Fruit fly (Drosophila melanogaster) whole organism, embryonic: ENCODE results near the gene Rhp.
A peak's percentile ranks its signal among the peaks of the same experiment; 100 is the strongest.

ENCODE experiments used
- Atf-2 ChIP-seq: fragments of 200-800 bp; sonication (Bioruptor generic); optimal IDR thresholded peaks from 2 replicates; lab custom pipeline; 2016; ENCODE audit warnings: missing biosample characterization, missing genetic modification characterization
- B-H1 ChIP-seq: fragments of 200-800 bp; sonication (Bioruptor generic); IDR thresholded peaks from 3 replicates; pipeline ENCODE4 v1.3.6; 2022; ENCODE audit warnings: missing biosample characterization, missing genetic modification characterization
- CG10565 ChIP-seq: fragments of 200-800 bp; sonication (Bioruptor generic); optimal IDR thresholded peaks from 3 replicates; lab custom pipeline; 2016; ENCODE audit warnings: missing biosample characterization, mild to moderate bottlenecking, missing genetic modification characterization
- CG11247 ChIP-seq: fragments of 200-800 bp; sonication (Bioruptor generic); IDR thresholded peaks from 2 replicates; pipeline ENCODE4 v1.3.6; 2022; ENCODE audit warnings: missing biosample characterization, missing genetic modification characterization
- CG11398 ChIP-seq: fragments of 200-800 bp; sonication (Bioruptor generic); optimal IDR thresholded peaks from 2 replicates; lab custom pipeline; 2016; ENCODE audit warnings: missing biosample characterization, missing genetic modification characterization
- CG11456 ChIP-seq: fragments of 200-800 bp; sonication (Bioruptor generic); IDR thresholded peaks from 3 replicates; pipeline ENCODE4 v1.3.6; 2022; ENCODE audit warnings: missing biosample characterization, missing genetic modification characterization
- CG12071 ChIP-seq: fragments of 200-800 bp; sonication (Bioruptor generic); optimal IDR thresholded peaks from 3 replicates; lab custom pipeline; 2018; ENCODE audit warnings: missing biosample characterization, mild to moderate bottlenecking, missing genetic modification characterization
- CG12236 ChIP-seq: fragments of 200-800 bp; sonication (Bioruptor generic); optimal IDR thresholded peaks from 2 replicates; lab custom pipeline; 2016; ENCODE audit warnings: missing biosample characterization, missing genetic modification characterization
- CG13287 ChIP-seq: fragments of 200-800 bp; sonication (Bioruptor generic); IDR thresholded peaks from 2 replicates; pipeline ENCODE4 v1.3.6; 2022; ENCODE audit warnings: missing biosample characterization, missing genetic modification characterization; ENCODE audit not compliant: partially characterized antibody
- CG15479 ChIP-seq: fragments of 200-800 bp; sonication (Bioruptor generic); optimal IDR thresholded peaks from 3 replicates; lab custom pipeline; 2019; ENCODE audit warnings: missing biosample characterization, mild to moderate bottlenecking, missing genetic modification characterization, moderate library complexity
- CG15601 ChIP-seq: fragments of 200-800 bp; sonication (Bioruptor generic); optimal IDR thresholded peaks from 3 replicates; lab custom pipeline; 2019; ENCODE audit warnings: missing biosample characterization, mild to moderate bottlenecking, missing genetic modification characterization, moderate library complexity
- CG16813 ChIP-seq: fragments of 200-800 bp; sonication (Bioruptor generic); IDR thresholded peaks from 3 replicates; pipeline ENCODE4 v1.3.6; 2022; ENCODE audit warnings: missing biosample characterization, missing genetic modification characterization; ENCODE audit not compliant: partially characterized antibody
- CG17359 ChIP-seq: fragments of 200-800 bp; sonication (Bioruptor generic); optimal IDR thresholded peaks from 3 replicates; lab custom pipeline; 2018; ENCODE audit warnings: missing biosample characterization, mild to moderate bottlenecking, missing genetic modification characterization, moderate library complexity
- CG17612 ChIP-seq: fragments of 200-800 bp; sonication (Bioruptor generic); IDR thresholded peaks from 2 replicates; pipeline ENCODE4 v1.3.6; 2022; ENCODE audit warnings: missing biosample characterization, missing genetic modification characterization
- CG34224 ChIP-seq: fragments of 200-800 bp; sonication (Bioruptor generic); IDR thresholded peaks from 3 replicates; pipeline ENCODE4 v1.3.6; 2022; ENCODE audit warnings: missing biosample characterization, missing genetic modification characterization; ENCODE audit not compliant: partially characterized antibody
- CG3838 ChIP-seq: fragments of 200-800 bp; sonication (Bioruptor generic); optimal IDR thresholded peaks from 3 replicates; lab custom pipeline; 2016; ENCODE audit warnings: missing biosample characterization, missing genetic modification characterization
- CG7556 ChIP-seq: fragments of 200-800 bp; sonication (Bioruptor generic); optimal IDR thresholded peaks from 2 replicates; lab custom pipeline; 2017; ENCODE audit warnings: missing biosample characterization, mild to moderate bottlenecking, missing genetic modification characterization
- CG7786 ChIP-seq: fragments of 200-800 bp; sonication (Bioruptor generic); optimal IDR thresholded peaks from 2 replicates; lab custom pipeline; 2016; ENCODE audit warnings: missing biosample characterization, missing genetic modification characterization
- CG8478 ChIP-seq: fragments of >200 bp; optimal IDR thresholded peaks from 2 replicates; lab custom pipeline; 2018
- D ChIP-seq, 2 experiments: fragments of 200-800 bp in 1 of 2; fragments of >200 bp in 1 of 2; sonication (Bioruptor generic) in 1 of 2; optimal IDR thresholded peaks; 2 replicates in 1 of 2; 3 replicates in 1 of 2; lab custom pipeline; 2017; ENCODE audit warnings: mild to moderate bottlenecking in 1 of 2, missing biosample characterization in 1 of 2, missing genetic modification characterization in 1 of 2, missing genetic modification reagents in 1 of 2
- Deaf1 ChIP-seq: fragments of 200-800 bp; optimal IDR thresholded peaks from 3 replicates; lab custom pipeline; 2019; ENCODE audit warnings: missing biosample characterization, mild to moderate bottlenecking, missing genetic modification characterization, moderate library complexity
- Gsc ChIP-seq: fragments of 200-800 bp; sonication (Bioruptor generic); IDR thresholded peaks from 2 replicates; pipeline ENCODE4 v1.3.6; 2022; ENCODE audit warnings: missing biosample characterization, missing genetic modification characterization
- Hr51 ChIP-seq, 2 experiments: fragments of 200-800 bp; sonication (Bioruptor generic); optimal IDR thresholded peaks; 2 replicates in 1 of 2; 3 replicates in 1 of 2; lab custom pipeline; 2016 to 2018; ENCODE audit warnings: missing biosample characterization in 2 of 2, missing genetic modification characterization in 2 of 2, mild to moderate bottlenecking in 1 of 2, moderate library complexity in 1 of 2
- Hr78 ChIP-seq, 2 experiments: fragments of 200-800 bp in 1 of 2; fragments of >200 bp in 1 of 2; sonication (Bioruptor generic) in 1 of 2; optimal IDR thresholded peaks; 2 replicates each; lab custom pipeline; 2017 to 2019; ENCODE audit warnings: missing biosample characterization in 2 of 2, missing genetic modification characterization in 2 of 2, mild to moderate bottlenecking in 1 of 2, moderate library complexity in 1 of 2
- MESR4 ChIP-seq: fragments of 200-800 bp; sonication (Bioruptor generic); optimal IDR thresholded peaks from 2 replicates; lab custom pipeline; 2018; ENCODE audit warnings: missing biosample characterization, mild to moderate bottlenecking, missing genetic modification characterization, moderate library complexity
- Nf-YB ChIP-seq: fragments of 200-800 bp; sonication (Bioruptor generic); optimal IDR thresholded peaks from 3 replicates; lab custom pipeline; 2019; ENCODE audit warnings: missing biosample characterization, mild to moderate bottlenecking, missing genetic modification characterization, moderate library complexity
- Opbp ChIP-seq: fragments of 200-800 bp; sonication (Bioruptor generic); IDR thresholded peaks from 3 replicates; pipeline ENCODE4 v1.3.6; 2022; ENCODE audit warnings: missing biosample characterization, missing genetic modification characterization; ENCODE audit not compliant: partially characterized antibody
- Side ChIP-seq: fragments of 200-800 bp; sonication (Bioruptor generic); optimal IDR thresholded peaks from 2 replicates; lab custom pipeline; 2016; ENCODE audit warnings: missing biosample characterization, missing genetic modification characterization
- Sin3A ChIP-seq: fragments of >200 bp; optimal IDR thresholded peaks from 2 replicates; lab custom pipeline; 2018
- Six4 ChIP-seq: fragments of 200-800 bp; sonication (Bioruptor generic); optimal IDR thresholded peaks from 2 replicates; lab custom pipeline; 2016; ENCODE audit warnings: missing biosample characterization, missing genetic modification characterization
- Sox100B ChIP-seq: fragments of 200-800 bp; sonication (Bioruptor generic); optimal IDR thresholded peaks from 3 replicates; lab custom pipeline; 2018; ENCODE audit warnings: missing biosample characterization, mild to moderate bottlenecking, missing genetic modification characterization
- Xbp1 ChIP-seq: fragments of 200-800 bp; sonication (Bioruptor generic); optimal IDR thresholded peaks from 3 replicates; lab custom pipeline; 2016; ENCODE audit warnings: missing biosample characterization, mild to moderate bottlenecking, missing genetic modification characterization
- bcd ChIP-seq: fragments of 200-800 bp; sonication (Bioruptor generic); optimal IDR thresholded peaks from 2 replicates; lab custom pipeline; 2017; ENCODE audit warnings: missing biosample characterization, mild to moderate bottlenecking, missing genetic modification characterization
- cg ChIP-seq: fragments of 200-800 bp; sonication (Bioruptor generic); optimal IDR thresholded peaks from 3 replicates; lab custom pipeline; 2019; ENCODE audit warnings: missing biosample characterization, mild to moderate bottlenecking, missing genetic modification characterization, moderate library complexity
- corto ChIP-seq: fragments of 200-800 bp; sonication (Bioruptor generic); optimal IDR thresholded peaks from 2 replicates; lab custom pipeline; 2016; ENCODE audit warnings: missing biosample characterization, mild to moderate bottlenecking, missing genetic modification characterization, moderate library complexity
- dan ChIP-seq: fragments of 200-800 bp; sonication (Bioruptor generic); IDR thresholded peaks from 2 replicates; pipeline ENCODE4 v1.3.6; 2022; ENCODE audit warnings: missing biosample characterization, missing genetic modification characterization
- eyg ChIP-seq: fragments of 200-800 bp; sonication (Bioruptor generic); optimal IDR thresholded peaks from 3 replicates; lab custom pipeline; 2016; ENCODE audit warnings: missing biosample characterization, missing genetic modification characterization
- fd3F ChIP-seq: fragments of 200-800 bp; sonication (Bioruptor generic); optimal IDR thresholded peaks from 2 replicates; lab custom pipeline; 2018; ENCODE audit warnings: missing biosample characterization, mild to moderate bottlenecking, missing genetic modification characterization, moderate library complexity
- hb ChIP-seq: fragments of 200-800 bp; sonication (Bioruptor generic); IDR thresholded peaks from 3 replicates; pipeline ENCODE4 v1.3.6; 2022; ENCODE audit warnings: missing biosample characterization, missing genetic modification characterization; ENCODE audit not compliant: partially characterized antibody
- hth ChIP-seq: fragments of >200 bp; optimal IDR thresholded peaks from 2 replicates; lab custom pipeline; 2017; ENCODE audit warnings: inconsistent platforms
- ind ChIP-seq: fragments of 200-800 bp; sonication (Bioruptor generic); optimal IDR thresholded peaks from 3 replicates; lab custom pipeline; 2016; ENCODE audit warnings: missing biosample characterization, missing genetic modification characterization
- klu ChIP-seq: fragments of 200-800 bp; sonication (Bioruptor generic); IDR thresholded peaks from 2 replicates; pipeline ENCODE4 v1.3.6; 2022; ENCODE audit warnings: missing biosample characterization, missing genetic modification characterization
- mld ChIP-seq: fragments of 200-800 bp; sonication (Bioruptor generic); IDR thresholded peaks from 3 replicates; pipeline ENCODE4 v1.3.6; 2022; ENCODE audit warnings: missing biosample characterization, missing genetic modification characterization; ENCODE audit not compliant: partially characterized antibody
- odd ChIP-seq: fragments of 200-800 bp; sonication (Bioruptor generic); optimal IDR thresholded peaks from 2 replicates; lab custom pipeline; 2017; ENCODE audit warnings: missing biosample characterization, mild to moderate bottlenecking, missing genetic modification characterization
- scrt ChIP-seq: fragments of 200-800 bp; sonication (Bioruptor generic); optimal IDR thresholded peaks from 2 replicates; lab custom pipeline; 2018; ENCODE audit warnings: missing biosample characterization, mild to moderate bottlenecking, missing genetic modification characterization, moderate library complexity
- sima ChIP-seq: fragments of 200-800 bp; sonication (Bioruptor generic); optimal IDR thresholded peaks from 2 replicates; lab custom pipeline; 2016; ENCODE audit warnings: missing biosample characterization, missing genetic modification characterization
- sna ChIP-seq: fragments of 200-800 bp; sonication (Bioruptor generic); IDR thresholded peaks from 2 replicates; pipeline ENCODE4 v1.3.6; 2022; ENCODE audit warnings: missing biosample characterization, missing genetic modification characterization; ENCODE audit not compliant: partially characterized antibody
- so ChIP-seq: fragments of 200-800 bp; sonication (Bioruptor generic); IDR thresholded peaks from 3 replicates; pipeline ENCODE4 v1.3.6; 2022; ENCODE audit warnings: missing biosample characterization, missing genetic modification characterization
- tap ChIP-seq: fragments of 200-800 bp; optimal IDR thresholded peaks from 3 replicates; lab custom pipeline; 2019; ENCODE audit warnings: missing biosample characterization, mild to moderate bottlenecking, missing genetic modification characterization, moderate library complexity
- tio ChIP-seq: fragments of 200-800 bp; sonication (Bioruptor generic); optimal IDR thresholded peaks from 2 replicates; lab custom pipeline; 2017; ENCODE audit warnings: missing biosample characterization, missing genetic modification characterization, inconsistent platforms

Gene Rhp

dm6 chrX:15740288-15740726, 48.4 kb upstream of the Rhp start (continued):
- TF ChIP-seq odd (GFP tag; lab: Kevin White, UChicago) (peak; percentile 62), corto (peak; percentile 22), Hr78 (GFP tag; optimal IDR thresholded peaks at IDR 0.05; lab: Kevin White, UChicago) (no peak), Opbp (GFP tag; lab: Robert Waterston, UW) (no peak), Sox100B (GFP tag; lab: Kevin White, UChicago) (no peak), CG7786 (GFP tag; lab: Kevin White, UChicago) (peak; percentile 66), MESR4 (no peak), CG11247 (GFP tag; lab: Robert Waterston, UW) (peak; percentile 64), hth (lab: Kevin White, UChicago) (no peak), mld (GFP tag; lab: Robert Waterston, UW) (no peak), Sin3A (lab: Kevin White, UChicago) (no peak), ind (GFP tag; lab: Kevin White, UChicago) (peak; percentile 67), CG17612 (GFP tag; lab: Robert Waterston, UW) (peak; percentile 55; the same call in 1 of the 2 replicates), Hr51 (GFP tag; optimal IDR thresholded peaks at IDR 0.05; lab: Kevin White, UChicago) (peak; percentile 46 to 72), dan (GFP tag; lab: Robert Waterston, UW) (no peak), CG13287 (no peak), CG15479 (no peak), B-H1 (peak; percentile 69), CG10565 (GFP tag; lab: Kevin White, UChicago) (no peak), Atf-2 (peak; percentile 3), CG34224 (no peak), bcd (peak; percentile 60), sna (no peak), CG7556 (GFP tag; lab: Kevin White, UChicago) (peak; percentile 66), cg (GFP tag; lab: Kevin White, UChicago) (no peak), Side (GFP tag; lab: Kevin White, UChicago) (peak; percentile 39), tap (no peak), Gsc (GFP tag; lab: Robert Waterston, UW) (0 out of 2 replicates have a peak, but pooled peaks have one; percentile 30), CG11398 (GFP tag; lab: Kevin White, UChicago) (no peak), tio (no peak), hb (no peak), Deaf1 (peak; percentile 77), scrt (GFP tag; lab: Kevin White, UChicago) (peak; percentile 74), CG12236 (no peak), CG17359 (peak; percentile 79), Xbp1 (peak; percentile 66), Six4 (peak; percentile 31), eyg (no peak), D (optimal IDR thresholded peaks at IDR 0.05; lab: Kevin White, UChicago) (no peak), D (GFP tag; optimal IDR thresholded peaks at IDR 0.05; lab: Kevin White, UChicago) (no peak), Nf-YB (peak; percentile 44), so (GFP tag; lab: Robert Waterston, UW) (0 out of 3 replicates have a peak, but pooled peaks have one; percentile 31), CG3838 (GFP tag; lab: Kevin White, UChicago) (peak; percentile 6), sima (GFP tag; lab: Kevin White, UChicago) (no peak), CG16813 (GFP tag; lab: Robert Waterston, UW) (no peak), CG8478 (lab: Kevin White, UChicago) (no peak), CG11456 (GFP tag; lab: Robert Waterston, UW) (peak; percentile 82), fd3F (GFP tag; lab: Kevin White, UChicago) (peak; percentile 60), CG12071 (GFP tag; lab: Kevin White, UChicago) (peak; percentile 67), CG15601 (tag; lab: Kevin White, UChicago) (no peak), klu (GFP tag; lab: Robert Waterston, UW) (peak; percentile 33; the same call in 1 of the 2 replicates)
